Fruit fly (Drosophila melanogaster): ENCODE results near the gene CG13616.

DNA sequence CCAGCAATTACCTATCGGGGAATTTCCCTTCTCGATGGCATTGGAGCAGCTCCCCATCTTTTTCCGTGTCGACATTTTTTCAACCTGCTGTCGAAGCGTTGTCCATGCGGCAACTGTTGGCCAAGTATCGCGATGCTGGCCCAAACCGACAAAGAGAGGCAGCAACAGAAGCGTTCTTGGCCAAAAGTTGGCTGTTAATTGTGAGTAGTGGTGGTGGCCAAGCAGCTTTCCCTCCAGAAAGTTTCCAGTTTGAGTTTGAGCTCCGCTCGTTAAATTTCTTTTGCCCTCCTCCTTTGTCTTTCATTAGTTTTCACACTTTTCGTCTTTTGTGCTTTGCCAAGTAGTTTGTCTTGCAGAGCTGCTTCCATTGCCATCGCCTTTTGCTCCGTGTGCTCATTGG, 20.0 kb upstream of the CG13616 start, which contains the start of gene CG17782:
- no peak for TF ChIP-seq CTCF (optimal IDR thresholded peaks at IDR 0.05)
- TF ChIP-seq CG8478 (optimal IDR thresholded peaks at IDR 0.05) = no peak

All from S2 (cell line).